Fruit fly (Drosophila melanogaster) whole organism, prepupa: Measurements from ENCODE around the gene CG42263.

Source experiments
- Blimp-1 ChIP-seq: fragments of 200-800 bp; sonication (Bioruptor generic); optimal IDR thresholded peaks from 3 replicates; lab custom pipeline; 2017; ENCODE audit warnings: missing biosample characterization, missing genetic modification characterization, mild to moderate bottlenecking, moderate library complexity, missing genetic modification reagents
- CG10669 ChIP-seq: fragments of 200-800 bp; sonication (Bioruptor generic); optimal IDR thresholded peaks from 3 replicates; lab custom pipeline; 2018; ENCODE audit warnings: missing biosample characterization, mild to moderate bottlenecking, missing genetic modification characterization, moderate library complexity
- CG11294 ChIP-seq: fragments of 200-800 bp; sonication (Bioruptor generic); IDR thresholded peaks from 2 replicates; pipeline ENCODE4 v1.3.6; 2022; ENCODE audit warnings: missing biosample characterization, missing genetic modification characterization
- CG11762 ChIP-seq: fragments of 200-800 bp; sonication (Bioruptor generic); optimal IDR thresholded peaks from 3 replicates; lab custom pipeline; 2016; ENCODE audit warnings: missing biosample characterization, missing genetic modification characterization; ENCODE audit not compliant: insufficient read depth
- CG11902 ChIP-seq: fragments of 200-800 bp; sonication (Bioruptor generic); optimal IDR thresholded peaks from 3 replicates; lab custom pipeline; 2016; ENCODE audit warnings: missing biosample characterization, missing genetic modification characterization
- CG15336 ChIP-seq: fragments of 200-800 bp; sonication (Bioruptor generic); IDR thresholded peaks from 2 replicates; pipeline ENCODE4 v1.3.6; 2022; ENCODE audit warnings: missing biosample characterization, missing genetic modification characterization
- CG16779 ChIP-seq: fragments of 200-800 bp; sonication (Bioruptor generic); optimal IDR thresholded peaks from 3 replicates; lab custom pipeline; 2017; ENCODE audit warnings: missing biosample characterization, mild to moderate bottlenecking, missing genetic modification characterization
- CG3032 ChIP-seq: fragments of 200-800 bp; optimal IDR thresholded peaks from 2 replicates; lab custom pipeline; 2019; ENCODE audit warnings: missing biosample characterization, mild to moderate bottlenecking, missing genetic modification characterization, moderate library complexity
- CG31627 ChIP-seq: fragments of 200-800 bp; sonication (Bioruptor generic); optimal IDR thresholded peaks from 3 replicates; lab custom pipeline; 2016; ENCODE audit warnings: missing biosample characterization, missing genetic modification characterization
- CG32006 ChIP-seq: fragments of 200-800 bp; sonication (Bioruptor generic); optimal IDR thresholded peaks from 3 replicates; lab custom pipeline; 2017; ENCODE audit warnings: missing biosample characterization, mild to moderate bottlenecking, missing genetic modification characterization
- CG34406 ChIP-seq: fragments of 200-800 bp; sonication (Bioruptor generic); optimal IDR thresholded peaks from 3 replicates; lab custom pipeline; 2016; ENCODE audit warnings: missing biosample characterization, missing genetic modification characterization
- CG3919 ChIP-seq: fragments of 200-800 bp; sonication (Bioruptor generic); optimal IDR thresholded peaks from 3 replicates; lab custom pipeline; 2016; ENCODE audit warnings: missing biosample characterization, missing genetic modification characterization
- CG6792 ChIP-seq: fragments of 200-800 bp; sonication (Bioruptor generic); optimal IDR thresholded peaks from 3 replicates; lab custom pipeline; 2016; ENCODE audit warnings: missing biosample characterization, missing genetic modification characterization
- CG6808 ChIP-seq: fragments of 200-800 bp; sonication (Bioruptor generic); optimal IDR thresholded peaks from 3 replicates; lab custom pipeline; 2017; ENCODE audit warnings: missing biosample characterization, missing genetic modification characterization, mild to moderate bottlenecking, moderate library complexity, missing genetic modification reagents
- CG6854 ChIP-seq: fragments of 200-800 bp; sonication (Bioruptor generic); optimal IDR thresholded peaks from 2 replicates; lab custom pipeline; 2017; ENCODE audit warnings: missing biosample characterization, mild to moderate bottlenecking, missing genetic modification characterization
- CG7368 ChIP-seq: fragments of 200-800 bp; sonication (Bioruptor generic); optimal IDR thresholded peaks from 3 replicates; lab custom pipeline; 2016; ENCODE audit warnings: missing biosample characterization, missing genetic modification characterization
- CG8119 ChIP-seq: fragments of 200-800 bp; sonication (Bioruptor generic); IDR thresholded peaks from 3 replicates; pipeline ENCODE4 v1.3.6; 2022; ENCODE audit warnings: missing biosample characterization, missing genetic modification characterization
- CG8632 ChIP-seq: fragments of 200-800 bp; sonication (Bioruptor generic); optimal IDR thresholded peaks from 3 replicates; lab custom pipeline; 2016; ENCODE audit warnings: missing biosample characterization, missing genetic modification characterization
- CG9139 ChIP-seq: fragments of 200-800 bp; sonication (Bioruptor generic); optimal IDR thresholded peaks from 3 replicates; lab custom pipeline; 2017; ENCODE audit warnings: missing biosample characterization, mild to moderate bottlenecking, missing genetic modification characterization
- Eip75B ChIP-seq: fragments of 200-800 bp; sonication (Bioruptor generic); optimal IDR thresholded peaks from 3 replicates; lab custom pipeline; 2016; ENCODE audit warnings: missing biosample characterization, missing genetic modification characterization
- Eip78C ChIP-seq: fragments of 200-800 bp; sonication (Bioruptor generic); peaks from one replicate; lab custom pipeline; 2016; ENCODE audit warnings: missing biosample characterization, missing genetic modification characterization
- Eip93F ChIP-seq: fragments of 200-800 bp; sonication (Bioruptor generic); optimal IDR thresholded peaks from 2 replicates; lab custom pipeline; 2016; ENCODE audit warnings: missing biosample characterization, mild to moderate bottlenecking, missing genetic modification characterization
- Gug ChIP-seq: fragments of 200-800 bp; sonication (Bioruptor generic); IDR thresholded peaks from 2 replicates; pipeline ENCODE4 v1.3.6; 2022; ENCODE audit warnings: missing biosample characterization, missing genetic modification characterization
- Hr38 ChIP-seq: sonication (Bioruptor generic); optimal IDR thresholded peaks from 2 replicates; lab custom pipeline; 2016; ENCODE audit warnings: missing biosample characterization, missing genetic modification characterization
- Hr39 ChIP-seq: fragments of 200-800 bp; sonication (Bioruptor generic); optimal IDR thresholded peaks from 2 replicates; lab custom pipeline; 2016; ENCODE audit warnings: missing biosample characterization, missing genetic modification characterization
- Hr4 ChIP-seq: fragments of 200-800 bp; sonication (Bioruptor generic); optimal IDR thresholded peaks from 3 replicates; lab custom pipeline; 2016; ENCODE audit warnings: missing biosample characterization, missing genetic modification characterization
- Lpt ChIP-seq: fragments of 200-800 bp; sonication (Bioruptor generic); optimal IDR thresholded peaks from 3 replicates; lab custom pipeline; 2016; ENCODE audit warnings: missing biosample characterization, missing genetic modification characterization
- OdsH ChIP-seq: fragments of 200-800 bp; sonication (Bioruptor generic); optimal IDR thresholded peaks from 3 replicates; lab custom pipeline; 2016; ENCODE audit warnings: missing biosample characterization, missing genetic modification characterization
- Smox ChIP-seq: fragments of 200-800 bp; sonication (Bioruptor generic); optimal IDR thresholded peaks from 3 replicates; lab custom pipeline; 2016; ENCODE audit warnings: missing biosample characterization, missing genetic modification characterization
- Sox102F ChIP-seq: fragments of 200-800 bp; sonication (Bioruptor generic); optimal IDR thresholded peaks from 2 replicates; lab custom pipeline; 2016; ENCODE audit warnings: missing biosample characterization, mild to moderate bottlenecking, missing genetic modification characterization
- Sox14 ChIP-seq: fragments of 200-800 bp; sonication (Bioruptor generic); optimal IDR thresholded peaks from 3 replicates; lab custom pipeline; 2016; ENCODE audit warnings: missing biosample characterization, missing genetic modification characterization
- achi ChIP-seq: fragments of 200-800 bp; sonication (Bioruptor generic); optimal IDR thresholded peaks from 3 replicates; lab custom pipeline; 2016; ENCODE audit warnings: missing biosample characterization, missing genetic modification characterization
- acj6 ChIP-seq: fragments of 200-800 bp; sonication (Bioruptor generic); optimal IDR thresholded peaks from 3 replicates; lab custom pipeline; 2016; ENCODE audit warnings: missing biosample characterization, missing genetic modification characterization
- dsx ChIP-seq: fragments of 200-800 bp; optimal IDR thresholded peaks from 3 replicates; lab custom pipeline; 2019; ENCODE audit warnings: missing biosample characterization, mild to moderate bottlenecking, missing genetic modification characterization, moderate library complexity; ENCODE audit not compliant: poor library complexity, severe bottlenecking
- eg ChIP-seq: fragments of 200-800 bp; sonication (Bioruptor generic); IDR thresholded peaks from 3 replicates; pipeline ENCODE4 v1.3.6; 2022; ENCODE audit warnings: missing biosample characterization, missing genetic modification characterization
- esn ChIP-seq: fragments of 200-800 bp; sonication (Bioruptor generic); optimal IDR thresholded peaks from 2 replicates; lab custom pipeline; 2016; ENCODE audit warnings: missing biosample characterization, mild to moderate bottlenecking, missing genetic modification characterization, moderate library complexity
- fd85E ChIP-seq: fragments of 200-800 bp; sonication (Bioruptor generic); optimal IDR thresholded peaks from 3 replicates; lab custom pipeline; 2016; ENCODE audit warnings: missing biosample characterization, missing genetic modification characterization
- fkh ChIP-seq: fragments of 200-800 bp; sonication (Bioruptor generic); optimal IDR thresholded peaks from 3 replicates; lab custom pipeline; 2017; ENCODE audit warnings: missing biosample characterization, mild to moderate bottlenecking, missing genetic modification characterization, moderate library complexity
- net ChIP-seq: fragments of 200-800 bp; sonication (Bioruptor generic); optimal IDR thresholded peaks from 3 replicates; lab custom pipeline; 2016; ENCODE audit warnings: missing biosample characterization, missing genetic modification characterization
- salr ChIP-seq, 2 experiments: fragments of 200-800 bp; sonication (Bioruptor generic); optimal IDR thresholded peaks; 3 replicates each; lab custom pipeline; 2016 to 2018; ENCODE audit warnings: missing biosample characterization in 2 of 2, missing genetic modification characterization in 2 of 2, mild to moderate bottlenecking in 1 of 2
- svp ChIP-seq: fragments of 200-800 bp; sonication (Bioruptor generic); peaks from one replicate; lab custom pipeline; 2016; ENCODE audit warnings: missing biosample characterization, missing genetic modification characterization
- vri ChIP-seq: fragments of 200-800 bp; sonication (Bioruptor generic); optimal IDR thresholded peaks from 3 replicates; lab custom pipeline; 2016; ENCODE audit warnings: missing biosample characterization, mild to moderate bottlenecking, missing genetic modification characterization

The CG42263 gene

DNA sequence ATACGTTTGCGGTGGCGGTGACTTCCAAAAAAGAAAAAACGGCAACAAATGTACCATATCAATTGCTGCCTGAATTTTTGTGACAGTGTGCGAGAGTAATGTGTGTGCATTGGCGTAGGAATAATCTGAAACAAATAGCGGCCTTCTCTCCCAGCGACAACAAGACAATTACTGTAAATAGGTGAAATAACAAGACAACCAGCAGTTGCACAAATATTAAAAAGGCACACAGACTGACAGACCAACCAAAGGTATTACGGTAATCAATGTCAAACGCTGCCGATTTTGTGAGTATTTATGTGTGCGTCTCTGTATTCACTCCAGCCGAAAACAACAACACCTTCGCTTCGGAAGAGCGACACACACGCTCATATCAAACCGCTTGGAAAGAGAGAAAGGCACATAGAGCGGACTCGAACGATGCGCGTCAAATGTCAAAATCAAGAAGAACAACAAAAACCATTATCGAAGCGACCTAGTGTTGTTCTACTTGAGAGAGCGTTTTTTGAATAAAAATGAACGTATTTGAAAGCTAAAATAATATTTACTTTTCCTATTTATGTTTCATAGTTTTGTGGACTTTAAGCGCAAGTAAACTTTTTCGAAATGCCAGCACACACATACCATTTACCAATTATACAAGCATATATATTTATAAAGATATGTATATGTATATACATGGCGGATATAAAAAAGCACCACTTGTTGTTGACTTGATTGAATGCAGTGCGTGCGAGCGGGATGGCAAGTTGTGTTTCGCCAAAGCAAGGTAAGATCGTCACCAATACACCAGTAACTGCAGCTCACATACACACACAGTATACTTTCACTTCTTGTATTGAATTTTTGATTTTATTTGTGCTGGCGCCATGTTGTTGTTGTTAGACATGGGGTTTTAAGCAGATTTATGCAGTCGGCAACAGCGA is 48.6 kb downstream of the CG42263 start:
- TF ChIP-seq salr (GFP tag; optimal IDR thresholded peaks at IDR 0.05; lab: Kevin White, UChicago), result peak in 1 of 2 experiments; percentile 17
- peak; percentile 23 for TF ChIP-seq CG3919 (GFP tag; lab: Kevin White, UChicago)
- peak; percentile 34 for TF ChIP-seq acj6 (GFP tag; lab: Kevin White, UChicago)
- peak; percentile 78 for TF ChIP-seq svp (GFP tag; lab: Kevin White, UChicago)
- no peak for TF ChIP-seq CG15336 (GFP tag; lab: Robert Waterston, UW)
- TF ChIP-seq Eip93F (GFP tag; lab: Kevin White, UChicago), result peak; percentile 38
- TF ChIP-seq dsx (GFP tag; lab: Kevin White, UChicago), result peak; percentile 57
- peak; percentile 96 for TF ChIP-seq Blimp-1 (GFP tag; lab: Kevin White, UChicago)
- no peak for TF ChIP-seq CG10669
- peak; percentile 10 for TF ChIP-seq Sox102F (GFP tag; lab: Kevin White, UChicago)
- TF ChIP-seq vri, result peak; percentile 89
- TF ChIP-seq Hr39 (GFP tag; lab: Kevin White, UChicago), result no peak
- peak; percentile 78 for TF ChIP-seq Eip78C (GFP tag; lab: Kevin White, UChicago)
- peak; percentile 96 for TF ChIP-seq fkh (GFP tag; lab: Kevin White, UChicago)

DNA sequence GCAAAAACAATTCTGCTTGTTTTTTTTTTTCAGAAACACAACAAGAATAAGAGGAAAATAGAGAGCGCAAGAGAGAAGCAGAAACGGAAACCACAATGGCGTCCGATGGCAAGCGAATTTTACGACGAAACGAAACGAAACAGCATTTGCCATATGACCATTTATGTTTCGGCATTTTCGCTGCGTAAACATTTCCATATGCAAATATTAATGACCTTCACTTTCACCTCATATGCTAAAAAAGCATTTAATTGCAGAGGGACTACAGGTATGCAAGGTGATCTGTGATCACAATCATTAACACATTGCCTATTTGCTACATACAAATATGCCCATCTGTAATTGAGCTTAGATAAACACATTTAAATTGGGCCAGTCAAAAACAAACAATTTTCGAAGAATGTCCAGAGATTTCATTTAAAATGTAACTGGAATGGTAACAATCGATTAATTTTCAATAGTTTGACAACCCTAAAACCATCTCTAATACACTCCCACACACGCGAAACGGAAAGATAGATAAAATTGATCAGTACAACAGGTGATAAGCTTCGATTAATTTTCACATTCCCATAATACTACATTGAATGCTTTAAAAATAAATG is 49.3 kb downstream of the CG42263 start:
- TF ChIP-seq Eip78C (GFP tag; lab: Kevin White, UChicago) (peak; percentile 59), eg (GFP tag; lab: Robert Waterston, UW) (0 out of 3 replicates have a peak, but pooled peaks have one; percentile 13), OdsH (GFP tag; lab: Kevin White, UChicago) (no peak), CG11902 (no peak), CG32006 (GFP tag; lab: Kevin White, UChicago) (peak; percentile 6), achi (GFP tag; lab: Kevin White, UChicago) (no peak), acj6 (GFP tag; lab: Kevin White, UChicago) (no peak), CG9139 (no peak)

DNA sequence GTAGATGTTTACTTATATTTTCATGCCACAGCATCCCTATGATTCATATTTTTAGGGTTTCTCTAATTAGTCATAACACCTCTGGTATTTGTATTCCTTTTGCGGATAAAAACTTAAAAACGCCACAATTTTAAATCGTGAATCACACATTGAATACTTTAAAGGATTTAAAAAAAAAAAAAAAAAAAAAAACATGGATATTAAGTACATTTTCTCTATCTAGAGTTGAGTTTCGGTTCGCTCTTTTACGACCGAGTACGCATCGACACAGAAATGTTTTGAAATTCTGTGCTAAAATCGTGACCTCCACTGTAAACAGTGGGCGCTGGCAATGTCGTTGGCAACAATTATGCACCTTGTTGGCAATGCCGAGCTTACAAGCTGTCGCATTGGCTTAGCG is 50.2 kb downstream of the CG42263 start:
- TF ChIP-seq CG15336 (GFP tag; lab: Robert Waterston, UW), result peak; percentile 74
- peak; percentile 65 for TF ChIP-seq CG32006 (GFP tag; lab: Kevin White, UChicago)
- TF ChIP-seq acj6 (GFP tag; lab: Kevin White, UChicago), result peak; percentile 57
- peak; percentile 34 for TF ChIP-seq CG34406 (GFP tag; lab: Kevin White, UChicago)
- TF ChIP-seq CG6854 (GFP tag; lab: Kevin White, UChicago), result no peak
- TF ChIP-seq Hr4 (GFP tag; lab: Kevin White, UChicago), result peak; percentile 70
- TF ChIP-seq CG8632 (GFP tag; lab: Kevin White, UChicago), result peak; percentile 34
- peak; percentile 62 for TF ChIP-seq CG8119 (GFP tag; lab: Robert Waterston, UW)
- TF ChIP-seq CG16779 (tag; lab: Kevin White, UChicago), result no peak
- TF ChIP-seq Eip75B (GFP tag; lab: Kevin White, UChicago), result no peak
- TF ChIP-seq CG9139, result no peak
- no peak for TF ChIP-seq CG7368 (GFP tag; lab: Kevin White, UChicago)
- 0 out of 2 replicates have a peak, but pooled peaks have one; percentile 32 for TF ChIP-seq CG11294 (GFP tag; lab: Robert Waterston, UW)
- TF ChIP-seq Hr39 (GFP tag; lab: Kevin White, UChicago), result peak; percentile 38
- TF ChIP-seq fd85E (GFP tag; lab: Kevin White, UChicago), result no peak
- peak; percentile 39 for TF ChIP-seq Smox (GFP tag; lab: Kevin White, UChicago)
- no peak for TF ChIP-seq Blimp-1 (GFP tag; lab: Kevin White, UChicago)
- peak; percentile 23 for TF ChIP-seq CG10669
- peak; percentile 17 for TF ChIP-seq CG6792 (GFP tag; lab: Kevin White, UChicago)
- no peak for TF ChIP-seq Hr38 (GFP tag; lab: Kevin White, UChicago)
- peak; percentile 68 for TF ChIP-seq net (GFP tag; lab: Kevin White, UChicago)
- no peak for TF ChIP-seq Eip93F (GFP tag; lab: Kevin White, UChicago)
- no peak for TF ChIP-seq dsx (GFP tag; lab: Kevin White, UChicago)
- no peak for TF ChIP-seq CG11762
- peak; percentile 45 for TF ChIP-seq esn (GFP tag; lab: Kevin White, UChicago)
- peak; percentile 64 for TF ChIP-seq svp (GFP tag; lab: Kevin White, UChicago)
- peak; percentile 86 for TF ChIP-seq Eip78C (GFP tag; lab: Kevin White, UChicago)
- no peak for TF ChIP-seq CG3032 (tag; lab: Kevin White, UChicago)
- TF ChIP-seq CG6808 (GFP tag; lab: Kevin White, UChicago), result no peak
- TF ChIP-seq CG3919 (GFP tag; lab: Kevin White, UChicago), result peak; percentile 44
- TF ChIP-seq achi (GFP tag; lab: Kevin White, UChicago), result peak; percentile 59
- TF ChIP-seq CG31627 (GFP tag; lab: Kevin White, UChicago), result peak; percentile 53
- no peak for TF ChIP-seq Gug
- TF ChIP-seq Lpt, result peak; percentile 39
- peak; percentile 53 for TF ChIP-seq Sox14 (GFP tag; lab: Kevin White, UChicago)
- peak; percentile 61; the same call in 2 of the 3 replicates for TF ChIP-seq eg (GFP tag; lab: Robert Waterston, UW)
